Worm (Caenorhabditis elegans) whole organism, L1 larva: ENCODE results near the gene argn-1.

Experiments used
- ceh-82 ChIP-seq, 3 experiments: fragments of 150-350 bp in 1 of 3; sonication (generic microtip) in 2 of 3; optimal IDR thresholded peaks; 2 replicates each; lab custom pipeline; 2014 to 2017; ENCODE audit warnings: missing biosample characterization in 3 of 3, missing genetic modification characterization in 3 of 3
- efl-3 ChIP-seq: fragments of 200-800 bp; sonication (Bioruptor generic); optimal IDR thresholded peaks from 2 replicates; lab custom pipeline; 2018; ENCODE audit warnings: mild to moderate bottlenecking, missing genetic modification characterization, missing compliant biosample characterization
- fos-1 ChIP-seq: fragments of 150-350 bp; optimal IDR thresholded peaks from 2 replicates; lab custom pipeline; 2014; ENCODE audit warnings: missing biosample characterization, missing genetic modification characterization
- nhr-90 ChIP-seq: sonication (generic microtip); optimal IDR thresholded peaks from 2 replicates; lab custom pipeline; 2016; ENCODE audit warnings: mild to moderate bottlenecking, missing genetic modification characterization, missing compliant biosample characterization; ENCODE audit not compliant: poor library complexity

DNA sequence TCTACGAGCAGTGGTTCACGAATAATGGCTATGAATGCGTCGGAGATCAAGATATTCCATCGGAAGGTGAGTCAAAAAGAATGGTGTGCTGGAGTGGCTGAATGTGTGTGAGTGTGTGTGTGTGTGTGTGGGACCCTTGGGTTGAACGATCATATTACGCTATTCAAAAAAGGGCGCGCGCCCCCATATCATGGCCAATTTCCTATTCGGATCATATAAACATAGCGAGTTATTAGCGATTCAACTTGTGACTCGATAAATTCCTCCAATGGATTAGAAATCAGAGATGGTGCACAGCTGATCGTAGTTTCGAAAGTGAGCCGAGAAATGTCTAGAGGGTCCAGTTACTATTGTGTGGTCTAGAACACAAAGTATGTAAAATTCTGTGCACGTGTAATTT, 18.1 kb downstream of the argn-1 start, which contains the start of gene srv-7:
- TF ChIP-seq ceh-82 (tag; optimal IDR thresholded peaks at IDR 0.05; lab: Kevin White, UChicago), result no peak
- no peak for TF ChIP-seq nhr-90 (tag; lab: Kevin White, UChicago)
- no peak for TF ChIP-seq efl-3 (GFP tag; lab: Kevin White, UChicago)
- no peak for TF ChIP-seq fos-1
